Worm (Caenorhabditis elegans): ENCODE measurements around the gene K07C11.8.

ce11 chrV:8190430-8190829 lies 27.3 kb downstream of the K07C11.8 start, which contains the start of gene F20D6.1:
- no peak for TF ChIP-seq nhr-11 (tag; optimal IDR thresholded peaks at IDR 0.05)
- no peak for TF ChIP-seq fkh-10 (GFP tag; optimal IDR thresholded peaks at IDR 0.05)
- no peak for TF ChIP-seq nhr-28 (tag; optimal IDR thresholded peaks at IDR 0.05)
- TF ChIP-seq ama-1 (optimal IDR thresholded peaks at IDR 0.05) = no peak
- no peak for TF ChIP-seq ets-5 (GFP tag; IDR thresholded peaks at IDR 0.05)
- no peak for TF ChIP-seq tlp-1 (tag; optimal IDR thresholded peaks at IDR 0.05)
- TF ChIP-seq snpc-4 (tag; optimal IDR thresholded peaks at IDR 0.05) = no peak
- TF ChIP-seq lin-35 (GFP tag; optimal IDR thresholded peaks at IDR 0.05) = no peak
- TF ChIP-seq ztf-11 (tag; optimal IDR thresholded peaks at IDR 0.05) = no peak
- TF ChIP-seq pag-3 (tag; optimal IDR thresholded peaks at IDR 0.05; ENCODE audit: borderline replicate concordance, insufficient read depth) = no peak
- TF ChIP-seq nhr-77 (tag; optimal IDR thresholded peaks at IDR 0.05) = no peak
- TF ChIP-seq unc-30 (tag; optimal IDR thresholded peaks at IDR 0.05) = no peak
